Worm (Caenorhabditis elegans) whole organism, L3 larva: ENCODE measurements around the gene lys-7.

Experiments
- ama-1 ChIP-seq: fragments of 150-350 bp; optimal IDR thresholded peaks from 2 replicates; lab custom pipeline; 2018
- ceh-16 ChIP-seq: sonication (generic microtip); optimal IDR thresholded peaks from 2 replicates; lab custom pipeline; 2017; ENCODE audit warnings: missing biosample characterization, missing genetic modification characterization
- ceh-82 ChIP-seq: fragments of 150-350 bp; optimal IDR thresholded peaks from 2 replicates; lab custom pipeline; 2014; ENCODE audit warnings: missing biosample characterization, missing genetic modification characterization
- ceh-9 ChIP-seq: sonication (generic microtip); optimal IDR thresholded peaks from 2 replicates; lab custom pipeline; 2018; ENCODE audit warnings: missing biosample characterization, missing genetic modification characterization
- egl-5 ChIP-seq: fragments of 150-350 bp; optimal IDR thresholded peaks from 2 replicates; lab custom pipeline; 2017; ENCODE audit warnings: missing biosample characterization, missing genetic modification reagents, missing genetic modification characterization, inconsistent platforms
- elt-1 ChIP-seq: fragments of 150-350 bp; optimal IDR thresholded peaks from 2 replicates; lab custom pipeline; 2014; ENCODE audit warnings: missing biosample characterization, missing genetic modification characterization
- elt-3 ChIP-seq, 3 experiments: fragments of 150-350 bp in 1 of 3; sonication (generic microtip) in 2 of 3; optimal IDR thresholded peaks; 2 replicates in 2 of 3; 4 replicates in 1 of 3; lab custom pipeline; 2014 to 2017; ENCODE audit warnings: missing biosample characterization in 3 of 3, missing genetic modification characterization in 3 of 3
- eor-1 ChIP-seq, 2 experiments: fragments of 150-350 bp; optimal IDR thresholded peaks; 2 replicates each; lab custom pipeline; 2014 to 2018; ENCODE audit warnings: missing biosample characterization in 2 of 2, missing genetic modification characterization in 2 of 2
- fkh-10 ChIP-seq: sonication (generic microtip); optimal IDR thresholded peaks from 2 replicates; lab custom pipeline; 2017; ENCODE audit warnings: missing biosample characterization, missing genetic modification reagents, missing genetic modification characterization
- fkh-2 ChIP-seq: fragments of 150-350 bp; optimal IDR thresholded peaks from 2 replicates; lab custom pipeline; 2014; ENCODE audit warnings: missing biosample characterization, missing genetic modification reagents, missing genetic modification characterization
- hmg-11 ChIP-seq: sonication (generic microtip); optimal IDR thresholded peaks from 2 replicates; lab custom pipeline; 2016; ENCODE audit warnings: missing genetic modification characterization, missing compliant biosample characterization
- jun-1 ChIP-seq: fragments of 150-350 bp; optimal IDR thresholded peaks from 2 replicates; lab custom pipeline; 2014; ENCODE audit warnings: missing biosample characterization, missing genetic modification reagents, missing genetic modification characterization
- lin-39 ChIP-seq: fragments of 150-350 bp; optimal IDR thresholded peaks from 2 replicates; lab custom pipeline; 2018; ENCODE audit warnings: missing biosample characterization, missing genetic modification reagents, missing genetic modification characterization
- nfya-1 ChIP-seq: sonication (generic microtip); optimal IDR thresholded peaks from 2 replicates; lab custom pipeline; 2017; ENCODE audit warnings: missing genetic modification characterization, mild to moderate bottlenecking, missing compliant biosample characterization, antibody characterized with exemption, moderate library complexity; ENCODE audit not compliant: insufficient read depth
- nhr-11 ChIP-seq: fragments of 150-350 bp; optimal IDR thresholded peaks from 2 replicates; lab custom pipeline; 2014; ENCODE audit warnings: missing biosample characterization, missing genetic modification characterization
- nhr-23 ChIP-seq: fragments of 150-350 bp; optimal IDR thresholded peaks from 2 replicates; lab custom pipeline; 2014; ENCODE audit warnings: missing biosample characterization, missing genetic modification reagents, missing genetic modification characterization
- nhr-25 ChIP-seq: sonication (generic microtip); optimal IDR thresholded peaks from 2 replicates; lab custom pipeline; 2017; ENCODE audit warnings: missing biosample characterization, missing genetic modification characterization
- nhr-43 ChIP-seq: sonication (generic microtip); optimal IDR thresholded peaks from 2 replicates; lab custom pipeline; 2016; ENCODE audit warnings: mild to moderate bottlenecking, missing genetic modification characterization, missing compliant biosample characterization; ENCODE audit not compliant: poor library complexity, severe bottlenecking
- nhr-67 ChIP-seq: fragments of 150-350 bp; optimal IDR thresholded peaks from 2 replicates; lab custom pipeline; 2014; ENCODE audit warnings: missing biosample characterization, missing genetic modification characterization
- pha-4 ChIP-seq: fragments of 150-350 bp; optimal IDR thresholded peaks from 2 replicates; lab custom pipeline; 2014; ENCODE audit warnings: missing biosample characterization, missing genetic modification reagents, missing genetic modification characterization
- snpc-4 ChIP-seq: fragments of 150-350 bp; optimal IDR thresholded peaks from 2 replicates; lab custom pipeline; 2014; ENCODE audit warnings: missing biosample characterization, missing genetic modification characterization
- unc-39 ChIP-seq: sonication (generic microtip); optimal IDR thresholded peaks from 4 replicates; lab custom pipeline; 2017; ENCODE audit warnings: missing biosample characterization, missing genetic modification characterization
- zag-1 ChIP-seq: fragments of 150-350 bp; optimal IDR thresholded peaks from 2 replicates; lab custom pipeline; 2014; ENCODE audit warnings: missing biosample characterization, missing genetic modification characterization
- ztf-4 ChIP-seq: fragments of 150-350 bp; optimal IDR thresholded peaks from 2 replicates; lab custom pipeline; 2014; ENCODE audit warnings: missing biosample characterization, missing genetic modification characterization

The lys-7 gene

ce11 chrV:3450351-3450750, 32.0 kb downstream of the lys-7 start:
- TF ChIP-seq ceh-9 (tag; lab: Kevin White, UChicago) (no peak), nfya-1 (tag; lab: Kevin White, UChicago) (no peak), hmg-11 (tag; lab: Kevin White, UChicago) (no peak), ceh-16 (tag; lab: Kevin White, UChicago) (no peak), snpc-4 (no peak), zag-1 (tag; lab: Kevin White, UChicago) (no peak), ceh-82 (tag; lab: Kevin White, UChicago) (no peak), fkh-10 (GFP tag; lab: Kevin White, UChicago) (no peak), nhr-67 (no peak), ama-1 (lab: Kevin White, UChicago) (no peak), unc-39 (no peak), jun-1 (no peak), nhr-43 (no peak)

ce11 chrV:3449810-3450209, 32.6 kb downstream of the lys-7 start:
- no peak for TF ChIP-seq nhr-25 (tag; lab: Kevin White, UChicago)
- no peak for TF ChIP-seq nhr-23 (tag; lab: Kevin White, UChicago)
- TF ChIP-seq elt-1 (tag; lab: Kevin White, UChicago) = no peak
- no peak for TF ChIP-seq eor-1 (tag; optimal IDR thresholded peaks at IDR 0.05; lab: Kevin White, UChicago)
- TF ChIP-seq ama-1 (lab: Kevin White, UChicago) = no peak
- no peak for TF ChIP-seq nfya-1 (tag; lab: Kevin White, UChicago)
- no peak for TF ChIP-seq pha-4
- TF ChIP-seq elt-3 (tag; optimal IDR thresholded peaks at IDR 0.05; lab: Kevin White, UChicago) = no peak

ce11 chrV:3445090-3445832, 37.1 kb downstream of the lys-7 start:
- TF ChIP-seq nhr-23 (tag; lab: Kevin White, UChicago) (no peak), pha-4 (peak; percentile 10), unc-39 (no peak)

ce11 chrV:3444777-3445089, 37.7 kb downstream of the lys-7 start, which contains the start of gene cfz-2:
TSS of gene cfz-2 (minus strand) at chrV:3444877.
- no peak for TF ChIP-seq nhr-25 (tag; lab: Kevin White, UChicago)
- no peak for TF ChIP-seq nhr-23 (tag; lab: Kevin White, UChicago)
- TF ChIP-seq nfya-1 (tag; lab: Kevin White, UChicago) = no peak
- no peak for TF ChIP-seq egl-5 (tag; lab: Kevin White, UChicago)
- TF ChIP-seq nhr-11 (tag; lab: Kevin White, UChicago) = no peak
- TF ChIP-seq unc-39 = no peak
- no peak for TF ChIP-seq lin-39 (tag; lab: Kevin White, UChicago)

ce11 chrV:3442609-3443008, 39.8 kb downstream of the lys-7 start:
- TF ChIP-seq nhr-25 (tag; lab: Kevin White, UChicago) = no peak

- TF ChIP-seq jun-1 (no peak), eor-1 (tag; optimal IDR thresholded peaks at IDR 0.05; lab: Kevin White, UChicago) (no peak), ztf-4 (no peak), unc-39 (no peak), ceh-82 (tag; lab: Kevin White, UChicago) (no peak), fkh-2 (tag; lab: Kevin White, UChicago) (no peak)
These were observed 50.8 kb downstream of the lys-7 start, which contains the start of the genes T20D4.19 and srj-9 for ce11 chrV:3431535-3431990. TSS of gene T20D4.19 (minus strand) at chrV:3431635. TSS of gene srj-9 (plus strand) at chrV:3431940.
